Fruit fly (Drosophila melanogaster) whole organism, embryonic: Measurements from ENCODE around the gene Nubp1.

ENCODE experiments used
- Atf6 ChIP-seq: fragments of 200-800 bp; sonication (Bioruptor generic); IDR thresholded peaks from 2 replicates; pipeline ENCODE4 v1.3.6; 2022; ENCODE audit warnings: missing biosample characterization, missing genetic modification characterization
- Blimp-1 ChIP-seq: fragments of 200-800 bp; sonication (Bioruptor generic); optimal IDR thresholded peaks from 3 replicates; lab custom pipeline; 2018; ENCODE audit warnings: missing biosample characterization, missing genetic modification characterization, mild to moderate bottlenecking, moderate library complexity, missing genetic modification reagents
- CG10209 ChIP-seq: fragments of 200-800 bp; sonication (Bioruptor generic); optimal IDR thresholded peaks from 3 replicates; lab custom pipeline; 2017; ENCODE audit warnings: missing biosample characterization, mild to moderate bottlenecking, missing genetic modification characterization, missing genetic modification reagents
- CG10565 ChIP-seq: fragments of 200-800 bp; sonication (Bioruptor generic); optimal IDR thresholded peaks from 3 replicates; lab custom pipeline; 2016; ENCODE audit warnings: missing biosample characterization, mild to moderate bottlenecking, missing genetic modification characterization
- CG14050 ChIP-seq: fragments of 200-800 bp; sonication (Bioruptor generic); IDR thresholded peaks from 3 replicates; pipeline ENCODE4 v1.3.6; 2022; ENCODE audit warnings: missing biosample characterization, missing genetic modification characterization
- CG14860 ChIP-seq: fragments of 200-800 bp; sonication (Bioruptor generic); IDR thresholded peaks from 3 replicates; pipeline ENCODE4 v1.3.6; 2022; ENCODE audit warnings: missing biosample characterization, missing genetic modification characterization; ENCODE audit not compliant: partially characterized antibody
- CG15011 ChIP-seq: fragments of 200-800 bp; sonication (Bioruptor generic); optimal IDR thresholded peaks from 3 replicates; lab custom pipeline; 2018; ENCODE audit warnings: missing biosample characterization, mild to moderate bottlenecking, missing genetic modification characterization
- CG17361 ChIP-seq: fragments of 200-800 bp; sonication (Bioruptor generic); IDR thresholded peaks from 3 replicates; pipeline ENCODE4 v1.3.6; 2022; ENCODE audit warnings: missing biosample characterization, missing genetic modification characterization
- CG17829 ChIP-seq: fragments of 200-800 bp; optimal IDR thresholded peaks from 2 replicates; lab custom pipeline; 2019; ENCODE audit warnings: missing biosample characterization, mild to moderate bottlenecking, missing genetic modification characterization, moderate library complexity
- CG2116 ChIP-seq: fragments of 200-800 bp; sonication (Bioruptor generic); optimal IDR thresholded peaks from 3 replicates; lab custom pipeline; 2018; ENCODE audit warnings: missing biosample characterization, mild to moderate bottlenecking, missing genetic modification characterization
- CG2120 ChIP-seq: fragments of 200-800 bp; sonication (Bioruptor generic); optimal IDR thresholded peaks from 3 replicates; lab custom pipeline; 2016; ENCODE audit warnings: missing biosample characterization, missing genetic modification characterization
- CG2129 ChIP-seq: fragments of 200-800 bp; sonication (Bioruptor generic); IDR thresholded peaks from 2 replicates; pipeline ENCODE4 v1.3.6; 2022; ENCODE audit warnings: missing biosample characterization, missing genetic modification characterization; ENCODE audit not compliant: partially characterized antibody
- CG2678 ChIP-seq: fragments of 200-800 bp; sonication (Bioruptor generic); optimal IDR thresholded peaks from 3 replicates; lab custom pipeline; 2019; ENCODE audit warnings: missing biosample characterization, mild to moderate bottlenecking, missing genetic modification characterization, moderate library complexity
- CG3163 ChIP-seq: fragments of 200-800 bp; sonication (Bioruptor generic); optimal IDR thresholded peaks from 3 replicates; lab custom pipeline; 2016; ENCODE audit warnings: missing biosample characterization, missing genetic modification characterization
- CG3407 ChIP-seq: fragments of 200-800 bp; sonication (Bioruptor generic); optimal IDR thresholded peaks from 2 replicates; lab custom pipeline; 2018; ENCODE audit warnings: missing biosample characterization, mild to moderate bottlenecking, missing genetic modification characterization
- CG3726 ChIP-seq: fragments of 200-800 bp; sonication (Bioruptor generic); IDR thresholded peaks from 3 replicates; pipeline ENCODE4, ENCODE4 v1.3.6; 2022; ENCODE audit warnings: missing biosample characterization, missing genetic modification characterization
- CG3995 ChIP-seq: fragments of 200-800 bp; sonication (Bioruptor generic); optimal IDR thresholded peaks from 3 replicates; lab custom pipeline; 2016; ENCODE audit warnings: missing biosample characterization, missing genetic modification characterization
- CG4424 ChIP-seq: fragments of 200-800 bp; sonication (Bioruptor generic); optimal IDR thresholded peaks from 3 replicates; lab custom pipeline; 2016; ENCODE audit warnings: missing biosample characterization, missing genetic modification characterization
- CG6689 ChIP-seq: fragments of 200-800 bp; sonication (Bioruptor generic); IDR thresholded peaks from 2 replicates; pipeline ENCODE4 v1.3.6; 2022; ENCODE audit warnings: missing biosample characterization, missing genetic modification characterization
- CG7928 ChIP-seq: fragments of 200-800 bp; sonication (Bioruptor generic); optimal IDR thresholded peaks from 2 replicates; lab custom pipeline; 2017; ENCODE audit warnings: missing biosample characterization, mild to moderate bottlenecking, missing genetic modification characterization
- CG9215 ChIP-seq: fragments of 200-800 bp; sonication (Bioruptor generic); IDR thresholded peaks from 2 replicates; pipeline ENCODE4 v1.3.6; 2022; ENCODE audit warnings: missing biosample characterization, missing genetic modification characterization
- CG9609 ChIP-seq: fragments of 200-800 bp; sonication (Bioruptor generic); optimal IDR thresholded peaks from 3 replicates; lab custom pipeline; 2016; ENCODE audit warnings: missing biosample characterization, missing genetic modification characterization
- Dip3 ChIP-seq: fragments of 200-800 bp; sonication (Bioruptor generic); optimal IDR thresholded peaks from 3 replicates; lab custom pipeline; 2016; ENCODE audit warnings: missing biosample characterization, missing genetic modification characterization
- Myb ChIP-seq: fragments of 200-800 bp; sonication (Bioruptor generic); optimal IDR thresholded peaks from 2 replicates; lab custom pipeline; 2016; ENCODE audit warnings: missing biosample characterization, missing genetic modification characterization
- NC2α ChIP-seq: fragments of 200-800 bp; sonication (Bioruptor generic); optimal IDR thresholded peaks from 2 replicates; lab custom pipeline; 2016; ENCODE audit warnings: missing biosample characterization, missing genetic modification characterization
- NFAT ChIP-seq: fragments of 200-800 bp; sonication (Bioruptor generic); IDR thresholded peaks from 2 replicates; pipeline ENCODE4 v1.3.6; 2022; ENCODE audit warnings: missing biosample characterization, missing genetic modification characterization
- NK7.1 ChIP-seq: fragments of 200-800 bp; sonication (Bioruptor generic); optimal IDR thresholded peaks from 3 replicates; lab custom pipeline; 2016; ENCODE audit warnings: missing biosample characterization, missing genetic modification characterization
- PHDP ChIP-seq: fragments of 200-800 bp; sonication (Bioruptor generic); optimal IDR thresholded peaks from 3 replicates; lab custom pipeline; 2018; ENCODE audit warnings: missing biosample characterization, mild to moderate bottlenecking, missing genetic modification characterization, moderate library complexity
- Rx ChIP-seq: fragments of 200-800 bp; sonication (Bioruptor generic); IDR thresholded peaks from 2 replicates; pipeline ENCODE4 v1.3.6; 2022; ENCODE audit warnings: missing biosample characterization, missing genetic modification characterization
- Side ChIP-seq: fragments of 200-800 bp; sonication (Bioruptor generic); optimal IDR thresholded peaks from 2 replicates; lab custom pipeline; 2016; ENCODE audit warnings: missing biosample characterization, missing genetic modification characterization
- Xrp1 ChIP-seq: fragments of 200-800 bp; sonication (Bioruptor generic); IDR thresholded peaks from 2 replicates; pipeline ENCODE4 v1.3.6; 2022; ENCODE audit warnings: missing biosample characterization, missing genetic modification characterization
- bigmax ChIP-seq: fragments of 200-800 bp; sonication (Bioruptor generic); optimal IDR thresholded peaks from 2 replicates; lab custom pipeline; 2018; ENCODE audit warnings: missing biosample characterization, mild to moderate bottlenecking, missing genetic modification characterization
- chif ChIP-seq, 2 experiments: fragments of 200-800 bp; sonication (Bioruptor generic); optimal IDR thresholded peaks; 3 replicates each; lab custom pipeline; 2016; ENCODE audit warnings: missing biosample characterization in 2 of 2, missing genetic modification characterization in 2 of 2
- crc ChIP-seq: fragments of 200-800 bp; sonication (Bioruptor generic); optimal IDR thresholded peaks from 2 replicates; lab custom pipeline; 2016; ENCODE audit warnings: missing biosample characterization, missing genetic modification characterization
- dan ChIP-seq: fragments of 200-800 bp; sonication (Bioruptor generic); IDR thresholded peaks from 2 replicates; pipeline ENCODE4 v1.3.6; 2022; ENCODE audit warnings: missing biosample characterization, missing genetic modification characterization
- fd96Cb ChIP-seq: fragments of 200-800 bp; sonication (Bioruptor generic); optimal IDR thresholded peaks from 2 replicates; lab custom pipeline; 2018; ENCODE audit warnings: missing biosample characterization, mild to moderate bottlenecking, missing genetic modification characterization, moderate library complexity
- insv ChIP-seq, 2 experiments: fragments of 200-800 bp; sonication (Bioruptor generic); optimal IDR thresholded peaks; 3 replicates each; lab custom pipeline; 2016 to 2018; ENCODE audit warnings: missing biosample characterization in 2 of 2, missing genetic modification characterization in 2 of 2
- jigr1 ChIP-seq: fragments of 200-800 bp; sonication (Bioruptor generic); IDR thresholded peaks from 3 replicates; pipeline ENCODE4 v1.3.6; 2022; ENCODE audit warnings: missing biosample characterization, missing genetic modification characterization
- klu ChIP-seq: fragments of 200-800 bp; sonication (Bioruptor generic); IDR thresholded peaks from 2 replicates; pipeline ENCODE4 v1.3.6; 2022; ENCODE audit warnings: missing biosample characterization, missing genetic modification characterization
- lab ChIP-seq: fragments of 200-800 bp; sonication (Bioruptor generic); optimal IDR thresholded peaks from 3 replicates; lab custom pipeline; 2017; ENCODE audit warnings: missing biosample characterization, missing genetic modification characterization, mild to moderate bottlenecking, moderate library complexity, missing genetic modification reagents
- lbe ChIP-seq: fragments of 200-800 bp; sonication (Bioruptor generic); optimal IDR thresholded peaks from 2 replicates; lab custom pipeline; 2016; ENCODE audit warnings: missing biosample characterization, mild to moderate bottlenecking, missing genetic modification characterization
- lmd ChIP-seq: fragments of 200-800 bp; sonication (Bioruptor generic); IDR thresholded peaks from 2 replicates; pipeline ENCODE4 v1.3.6; 2022; ENCODE audit warnings: missing biosample characterization, missing genetic modification characterization
- lov ChIP-seq, 2 experiments: fragments of 200-800 bp in 1 of 2; fragments of >200 bp in 1 of 2; sonication (Bioruptor generic) in 1 of 2; IDR thresholded peaks in 1 of 2; optimal IDR thresholded peaks in 1 of 2; 2 replicates in 1 of 2; 3 replicates in 1 of 2; pipeline versions ENCODE4 v1.3.6 to Lab custom; 2017 to 2022; ENCODE audit warnings: missing biosample characterization in 1 of 2, missing genetic modification characterization in 1 of 2
- mam ChIP-seq: fragments of 200-800 bp; sonication (Bioruptor generic); optimal IDR thresholded peaks from 3 replicates; lab custom pipeline; 2016; ENCODE audit warnings: missing biosample characterization, missing genetic modification characterization
- nau ChIP-seq: fragments of 200-800 bp; sonication (Bioruptor generic); optimal IDR thresholded peaks from 3 replicates; lab custom pipeline; 2017; ENCODE audit warnings: missing biosample characterization, mild to moderate bottlenecking, missing genetic modification characterization, missing genetic modification reagents
- pan ChIP-seq, 4 experiments: fragments of >200 bp in 3 of 4; fragments of 200-800 bp in 1 of 4; sonication (Bioruptor generic) in 1 of 4; optimal IDR thresholded peaks in 3 of 4; IDR thresholded peaks in 1 of 4; 2 replicates each; pipeline versions ENCODE4 v1.3.6 to Lab custom; 2017 to 2022; ENCODE audit warnings: missing biosample characterization in 2 of 4, missing genetic modification characterization in 2 of 4, mixed read lengths in 1 of 4
- pros ChIP-seq: fragments of 200-800 bp; sonication (Bioruptor generic); optimal IDR thresholded peaks from 3 replicates; lab custom pipeline; 2019; ENCODE audit warnings: missing biosample characterization, mild to moderate bottlenecking, missing genetic modification characterization, moderate library complexity
- sens ChIP-seq: fragments of 200-800 bp; sonication (Bioruptor generic); peaks from one replicate; lab custom pipeline; 2016; ENCODE audit warnings: missing biosample characterization, missing genetic modification characterization
- trh ChIP-seq: fragments of 200-800 bp; sonication (Bioruptor generic); optimal IDR thresholded peaks from 2 replicates; lab custom pipeline; 2016; ENCODE audit warnings: missing biosample characterization, missing genetic modification characterization
- vnd ChIP-seq: fragments of 200-800 bp; sonication (Bioruptor generic); IDR thresholded peaks from 3 replicates; pipeline ENCODE4 v1.3.6; 2022; ENCODE audit warnings: missing biosample characterization, missing genetic modification characterization; ENCODE audit not compliant: partially characterized antibody
- zfh1 ChIP-seq: fragments of 200-800 bp; sonication (Bioruptor generic); IDR thresholded peaks from 3 replicates; pipeline ENCODE4 v1.3.6; 2022; ENCODE audit warnings: missing biosample characterization, missing genetic modification characterization

Gene Nubp1

DNA sequence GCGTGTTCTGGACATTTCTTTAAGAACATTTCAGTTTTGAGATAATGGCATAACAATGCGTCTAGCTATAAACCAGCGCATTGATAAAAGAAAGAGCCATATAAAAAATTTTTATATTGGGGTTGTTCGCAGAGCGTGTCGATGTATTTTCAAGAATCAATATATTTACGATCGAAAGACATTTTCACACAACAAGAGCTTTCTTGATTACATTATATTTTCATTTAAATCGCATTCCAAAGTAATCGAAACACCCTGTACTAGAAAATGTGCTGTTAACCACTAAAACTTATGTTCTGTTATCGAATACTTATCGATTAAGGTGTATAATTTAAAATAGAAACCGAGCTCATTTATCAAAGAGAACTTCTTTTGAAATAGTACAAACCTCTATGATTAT, 28.6 kb upstream of the Nubp1 start (continued):
- TF ChIP-seq crc (peak; percentile 25), nau (no peak), fd96Cb (tag; lab: Kevin White, UChicago) (no peak), CG10209 (GFP tag; lab: Kevin White, UChicago) (peak; percentile 35), CG14050 (GFP tag; lab: Robert Waterston, UW) (no peak; the same call in 2 of the 3 replicates), chif (GFP tag; optimal IDR thresholded peaks at IDR 0.05; lab: Kevin White, UChicago) (peak in 1 of 2 experiments; percentile 39), Side (GFP tag; lab: Kevin White, UChicago) (no peak), pan (optimal IDR thresholded peaks at IDR 0.05; lab: Kevin White, UChicago) (no peak), pan (GFP tag; optimal IDR thresholded peaks at IDR 0.05 in 1 of 2, IDR thresholded peaks at IDR 0.05 in 1 of 2) (no peak), CG17361 (GFP tag; lab: Robert Waterston, UW) (no peak), CG2129 (GFP tag; lab: Robert Waterston, UW) (no peak), CG17829 (tag; lab: Kevin White, UChicago) (no peak), NK7.1 (GFP tag; lab: Kevin White, UChicago) (no peak), lov (optimal IDR thresholded peaks at IDR 0.05; lab: Kevin White, UChicago) (no peak), lov (GFP tag; IDR thresholded peaks at IDR 0.05; lab: Robert Waterston, UW) (no peak), CG3726 (GFP tag; lab: Robert Waterston, UW) (no peak), vnd (no peak), CG3163 (peak; percentile 8), lmd (GFP tag; lab: Robert Waterston, UW) (no peak; the same call in 1 of the 2 replicates), Dip3 (GFP tag; lab: Kevin White, UChicago) (peak; percentile 40), CG4424 (GFP tag; lab: Kevin White, UChicago) (no peak), Blimp-1 (GFP tag; lab: Kevin White, UChicago) (no peak), CG14860 (no peak), CG15011 (GFP tag; lab: Kevin White, UChicago) (no peak), pros (GFP tag; lab: Kevin White, UChicago) (no peak), CG10565 (GFP tag; lab: Kevin White, UChicago) (no peak), insv (GFP tag; optimal IDR thresholded peaks at IDR 0.05; lab: Kevin White, UChicago) (no peak), mam (peak; percentile 64), lab (no peak), bigmax (GFP tag; lab: Kevin White, UChicago) (no peak), Rx (no peak), klu (GFP tag; lab: Robert Waterston, UW) (peak; percentile 36), Xrp1 (GFP tag; lab: Robert Waterston, UW) (no peak), CG2678 (no peak), CG9609 (GFP tag; lab: Kevin White, UChicago) (peak; percentile 32), Atf6 (peak; percentile 44; the same call in 1 of the 2 replicates), dan (no peak), NC2α (GFP tag; lab: Kevin White, UChicago) (no peak), NFAT (GFP tag; lab: Robert Waterston, UW) (no peak), CG7928 (no peak), CG9215 (GFP tag; lab: Robert Waterston, UW) (no peak), sens (GFP tag; lab: Kevin White, UChicago) (peak; percentile 91), CG3995 (no peak), jigr1 (GFP tag; lab: Robert Waterston, UW) (no peak), CG6689 (no peak), PHDP (tag; lab: Kevin White, UChicago) (peak; percentile 58), CG3407 (GFP tag; lab: Kevin White, UChicago) (no peak), trh (no peak), CG2116 (GFP tag; lab: Kevin White, UChicago) (no peak), CG2120 (GFP tag; lab: Kevin White, UChicago) (peak; percentile 77), zfh1 (peak; percentile 59; the same call in 2 of the 3 replicates), Myb (GFP tag; lab: Kevin White, UChicago) (peak; percentile 21), lbe (GFP tag; lab: Kevin White, UChicago) (no peak)
